Fruit fly (Drosophila melanogaster) whole organism, prepupa: ENCODE measurements around the gene Cpr30B.

Experiments
- CG10669 ChIP-seq: fragments of 200-800 bp; sonication (Bioruptor generic); optimal IDR thresholded peaks from 3 replicates; lab custom pipeline; 2018; ENCODE audit warnings: missing biosample characterization, mild to moderate bottlenecking, missing genetic modification characterization, moderate library complexity
- CG11294 ChIP-seq: fragments of 200-800 bp; sonication (Bioruptor generic); IDR thresholded peaks from 2 replicates; pipeline ENCODE4 v1.3.6; 2022; ENCODE audit warnings: missing biosample characterization, missing genetic modification characterization
- CG11762 ChIP-seq: fragments of 200-800 bp; sonication (Bioruptor generic); optimal IDR thresholded peaks from 3 replicates; lab custom pipeline; 2016; ENCODE audit warnings: missing biosample characterization, missing genetic modification characterization; ENCODE audit not compliant: insufficient read depth
- CG15336 ChIP-seq: fragments of 200-800 bp; sonication (Bioruptor generic); IDR thresholded peaks from 2 replicates; pipeline ENCODE4 v1.3.6; 2022; ENCODE audit warnings: missing biosample characterization, missing genetic modification characterization
- CG3032 ChIP-seq: fragments of 200-800 bp; optimal IDR thresholded peaks from 2 replicates; lab custom pipeline; 2019; ENCODE audit warnings: missing biosample characterization, mild to moderate bottlenecking, missing genetic modification characterization, moderate library complexity
- CG31627 ChIP-seq: fragments of 200-800 bp; sonication (Bioruptor generic); optimal IDR thresholded peaks from 3 replicates; lab custom pipeline; 2016; ENCODE audit warnings: missing biosample characterization, missing genetic modification characterization
- CG32006 ChIP-seq: fragments of 200-800 bp; sonication (Bioruptor generic); optimal IDR thresholded peaks from 3 replicates; lab custom pipeline; 2017; ENCODE audit warnings: missing biosample characterization, mild to moderate bottlenecking, missing genetic modification characterization
- CG34406 ChIP-seq: fragments of 200-800 bp; sonication (Bioruptor generic); optimal IDR thresholded peaks from 3 replicates; lab custom pipeline; 2016; ENCODE audit warnings: missing biosample characterization, missing genetic modification characterization
- CG3919 ChIP-seq: fragments of 200-800 bp; sonication (Bioruptor generic); optimal IDR thresholded peaks from 3 replicates; lab custom pipeline; 2016; ENCODE audit warnings: missing biosample characterization, missing genetic modification characterization
- CG4318 ChIP-seq: fragments of 200-800 bp; sonication (Bioruptor generic); optimal IDR thresholded peaks from 3 replicates; lab custom pipeline; 2017; ENCODE audit warnings: missing biosample characterization, mild to moderate bottlenecking, missing genetic modification characterization
- CG6163 ChIP-seq: fragments of 200-800 bp; sonication (Bioruptor generic); IDR thresholded peaks from 3 replicates; pipeline ENCODE4 v1.3.6; 2022; ENCODE audit warnings: missing biosample characterization, missing genetic modification characterization
- CG6808 ChIP-seq: fragments of 200-800 bp; sonication (Bioruptor generic); optimal IDR thresholded peaks from 3 replicates; lab custom pipeline; 2017; ENCODE audit warnings: missing biosample characterization, missing genetic modification characterization, mild to moderate bottlenecking, moderate library complexity, missing genetic modification reagents
- CG7368 ChIP-seq: fragments of 200-800 bp; sonication (Bioruptor generic); optimal IDR thresholded peaks from 3 replicates; lab custom pipeline; 2016; ENCODE audit warnings: missing biosample characterization, missing genetic modification characterization
- CG8119 ChIP-seq: fragments of 200-800 bp; sonication (Bioruptor generic); IDR thresholded peaks from 3 replicates; pipeline ENCODE4 v1.3.6; 2022; ENCODE audit warnings: missing biosample characterization, missing genetic modification characterization
- CG8319 ChIP-seq: fragments of 200-800 bp; sonication (Bioruptor generic); optimal IDR thresholded peaks from 3 replicates; lab custom pipeline; 2016; ENCODE audit warnings: missing biosample characterization, missing genetic modification characterization
- CG8632 ChIP-seq: fragments of 200-800 bp; sonication (Bioruptor generic); optimal IDR thresholded peaks from 3 replicates; lab custom pipeline; 2016; ENCODE audit warnings: missing biosample characterization, missing genetic modification characterization
- CG9139 ChIP-seq: fragments of 200-800 bp; sonication (Bioruptor generic); optimal IDR thresholded peaks from 3 replicates; lab custom pipeline; 2017; ENCODE audit warnings: missing biosample characterization, mild to moderate bottlenecking, missing genetic modification characterization
- Eip75B ChIP-seq: fragments of 200-800 bp; sonication (Bioruptor generic); optimal IDR thresholded peaks from 3 replicates; lab custom pipeline; 2016; ENCODE audit warnings: missing biosample characterization, missing genetic modification characterization
- Eip93F ChIP-seq: fragments of 200-800 bp; sonication (Bioruptor generic); optimal IDR thresholded peaks from 2 replicates; lab custom pipeline; 2016; ENCODE audit warnings: missing biosample characterization, mild to moderate bottlenecking, missing genetic modification characterization
- Ets21C ChIP-seq: fragments of 200-800 bp; sonication (Bioruptor generic); optimal IDR thresholded peaks from 3 replicates; lab custom pipeline; 2016; ENCODE audit warnings: missing biosample characterization, missing genetic modification characterization
- Ets96B ChIP-seq: fragments of 200-800 bp; optimal IDR thresholded peaks from 2 replicates; lab custom pipeline; 2019; ENCODE audit warnings: missing biosample characterization, mild to moderate bottlenecking, missing genetic modification characterization, moderate library complexity
- Gug ChIP-seq: fragments of 200-800 bp; sonication (Bioruptor generic); IDR thresholded peaks from 2 replicates; pipeline ENCODE4 v1.3.6; 2022; ENCODE audit warnings: missing biosample characterization, missing genetic modification characterization
- Hr38 ChIP-seq: sonication (Bioruptor generic); optimal IDR thresholded peaks from 2 replicates; lab custom pipeline; 2016; ENCODE audit warnings: missing biosample characterization, missing genetic modification characterization
- Hr4 ChIP-seq: fragments of 200-800 bp; sonication (Bioruptor generic); optimal IDR thresholded peaks from 3 replicates; lab custom pipeline; 2016; ENCODE audit warnings: missing biosample characterization, missing genetic modification characterization
- Met ChIP-seq: fragments of 200-800 bp; sonication (Bioruptor generic); optimal IDR thresholded peaks from 3 replicates; lab custom pipeline; 2016; ENCODE audit warnings: missing biosample characterization, missing genetic modification characterization
- OdsH ChIP-seq: fragments of 200-800 bp; sonication (Bioruptor generic); optimal IDR thresholded peaks from 3 replicates; lab custom pipeline; 2016; ENCODE audit warnings: missing biosample characterization, missing genetic modification characterization
- Smox ChIP-seq: fragments of 200-800 bp; sonication (Bioruptor generic); optimal IDR thresholded peaks from 3 replicates; lab custom pipeline; 2016; ENCODE audit warnings: missing biosample characterization, missing genetic modification characterization
- Sox102F ChIP-seq: fragments of 200-800 bp; sonication (Bioruptor generic); optimal IDR thresholded peaks from 2 replicates; lab custom pipeline; 2016; ENCODE audit warnings: missing biosample characterization, mild to moderate bottlenecking, missing genetic modification characterization
- Sox15 ChIP-seq: fragments of 200-800 bp; sonication (Bioruptor generic); optimal IDR thresholded peaks from 3 replicates; lab custom pipeline; 2016; ENCODE audit warnings: missing biosample characterization, missing genetic modification characterization
- achi ChIP-seq: fragments of 200-800 bp; sonication (Bioruptor generic); optimal IDR thresholded peaks from 3 replicates; lab custom pipeline; 2016; ENCODE audit warnings: missing biosample characterization, missing genetic modification characterization
- cyc ChIP-seq: fragments of 200-800 bp; sonication (Bioruptor generic); optimal IDR thresholded peaks from 3 replicates; lab custom pipeline; 2016; ENCODE audit warnings: missing biosample characterization, missing genetic modification characterization
- dac ChIP-seq: fragments of 200-800 bp; sonication (Bioruptor generic); optimal IDR thresholded peaks from 2 replicates; lab custom pipeline; 2017; ENCODE audit warnings: missing biosample characterization, mild to moderate bottlenecking, missing genetic modification characterization
- eg ChIP-seq: fragments of 200-800 bp; sonication (Bioruptor generic); IDR thresholded peaks from 3 replicates; pipeline ENCODE4 v1.3.6; 2022; ENCODE audit warnings: missing biosample characterization, missing genetic modification characterization
- esn ChIP-seq: fragments of 200-800 bp; sonication (Bioruptor generic); optimal IDR thresholded peaks from 2 replicates; lab custom pipeline; 2016; ENCODE audit warnings: missing biosample characterization, mild to moderate bottlenecking, missing genetic modification characterization, moderate library complexity
- lz ChIP-seq: fragments of 200-800 bp; sonication (Bioruptor generic); optimal IDR thresholded peaks from 3 replicates; lab custom pipeline; 2016; ENCODE audit warnings: missing biosample characterization, missing genetic modification characterization
- net ChIP-seq: fragments of 200-800 bp; sonication (Bioruptor generic); optimal IDR thresholded peaks from 3 replicates; lab custom pipeline; 2016; ENCODE audit warnings: missing biosample characterization, missing genetic modification characterization
- pdm3 ChIP-seq: fragments of 200-800 bp; sonication (Bioruptor generic); optimal IDR thresholded peaks from 3 replicates; lab custom pipeline; 2016; ENCODE audit warnings: missing biosample characterization, missing genetic modification characterization
- spab ChIP-seq: fragments of 200-800 bp; sonication (Bioruptor generic); optimal IDR thresholded peaks from 2 replicates; lab custom pipeline; 2017; ENCODE audit warnings: missing biosample characterization, mild to moderate bottlenecking, missing genetic modification characterization, missing genetic modification reagents
- ss ChIP-seq, 2 experiments: fragments of 200-800 bp; sonication (Bioruptor generic); optimal IDR thresholded peaks; 2 replicates in 1 of 2; 3 replicates in 1 of 2; lab custom pipeline; 2017 to 2018; ENCODE audit warnings: mild to moderate bottlenecking in 2 of 2, missing biosample characterization in 2 of 2, missing genetic modification characterization in 2 of 2, moderate library complexity in 1 of 2
- topi ChIP-seq: fragments of 200-800 bp; sonication (Bioruptor generic); optimal IDR thresholded peaks from 3 replicates; lab custom pipeline; 2016; ENCODE audit warnings: missing biosample characterization, missing genetic modification characterization

Cpr30B gene

DNA sequence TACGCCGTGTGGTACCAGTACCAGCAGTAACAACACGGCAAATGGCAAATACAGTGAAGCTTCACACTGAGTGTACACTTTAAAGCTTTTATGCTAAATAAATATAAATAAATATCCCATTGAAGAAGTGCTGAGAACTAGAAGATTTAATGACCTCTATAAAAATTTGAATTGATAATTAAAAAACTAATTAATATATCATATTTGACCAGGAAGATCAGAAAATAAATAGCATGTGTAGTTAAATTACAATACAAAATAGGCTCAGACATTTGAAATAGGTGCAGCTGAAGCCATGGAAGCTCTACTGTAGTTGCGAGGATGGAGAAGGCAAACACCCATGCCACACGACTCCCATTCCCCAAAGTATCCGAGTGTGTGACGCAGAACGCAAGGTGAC is 21.8 kb downstream of the Cpr30B start (continued):
- TF ChIP-seq Eip93F (GFP tag; lab: Kevin White, UChicago) (no peak), CG8632 (GFP tag; lab: Kevin White, UChicago) (peak; percentile 15), achi (peak; percentile 67), CG10669 (GFP tag; lab: Kevin White, UChicago) (peak; percentile 14), CG32006 (peak; percentile 80), topi (peak; percentile 29), Eip75B (GFP tag; lab: Kevin White, UChicago) (peak; percentile 15), dac (peak; percentile 27), CG11294 (peak; percentile 54; the same call in 1 of the 2 replicates), CG3919 (GFP tag; lab: Kevin White, UChicago) (peak; percentile 37), Ets96B (tag; lab: Kevin White, UChicago) (peak; percentile 31), Smox (GFP tag; lab: Kevin White, UChicago) (no peak), Gug (GFP tag; lab: Robert Waterston, UW) (peak; percentile 68), CG4318 (GFP tag; lab: Kevin White, UChicago) (peak; percentile 64), cyc (GFP tag; lab: Kevin White, UChicago) (peak; percentile 2), spab (GFP tag; lab: Kevin White, UChicago) (peak; percentile 1), ss (GFP tag; optimal IDR thresholded peaks at IDR 0.05; lab: Kevin White, UChicago) (no peak), CG34406 (GFP tag; lab: Kevin White, UChicago) (peak; percentile 13), eg (peak; percentile 52; the same call in 2 of the 3 replicates), CG8119 (peak; percentile 84), CG9139 (no peak), CG3032 (peak; percentile 24), Ets21C (no peak), CG7368 (GFP tag; lab: Kevin White, UChicago) (no peak), CG11762 (GFP tag; lab: Kevin White, UChicago) (peak; percentile 13), CG31627 (no peak), CG8319 (GFP tag; lab: Kevin White, UChicago) (no peak), OdsH (no peak), lz (GFP tag; lab: Kevin White, UChicago) (peak; percentile 8), net (GFP tag; lab: Kevin White, UChicago) (peak; percentile 31), Hr4 (peak; percentile 76)

DNA sequence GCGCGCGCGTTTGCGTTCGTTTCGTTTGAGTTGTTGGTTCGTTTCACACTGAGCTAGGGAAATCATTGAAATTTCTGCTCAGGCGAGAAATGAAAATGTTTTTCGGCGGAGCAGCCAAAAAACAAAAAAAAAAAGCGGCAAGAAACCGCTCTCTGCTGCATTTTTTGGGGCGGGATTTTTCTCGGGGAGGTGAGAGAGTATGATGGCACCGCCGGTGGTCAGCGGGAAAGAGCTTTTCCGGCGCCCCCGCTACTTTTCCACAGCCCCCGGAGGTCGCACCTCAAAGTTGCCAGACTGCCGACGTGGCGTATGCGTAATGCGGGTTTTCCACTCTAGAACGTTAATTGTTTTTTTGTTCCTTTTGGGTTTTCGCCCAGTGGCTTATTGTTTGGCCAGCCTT is 22.7 kb downstream of the Cpr30B start, which contains the start of gene CG46468:
CG46468 (minus strand) TSS at position 52 of the 400 bp plus-strand sequence.
- TF ChIP-seq CG9139 (no peak), eg (peak; percentile 53; the same call in 2 of the 3 replicates), esn (GFP tag; lab: Kevin White, UChicago) (no peak), CG15336 (0 out of 2 replicates have a peak, but pooled peaks have one; percentile 14)

- TF ChIP-seq Sox15 (GFP tag; lab: Kevin White, UChicago) = no peak
- no peak for TF ChIP-seq OdsH
- no peak for TF ChIP-seq CG6163
- no peak for TF ChIP-seq Hr38 (GFP tag; lab: Kevin White, UChicago)
- TF ChIP-seq CG3919 (GFP tag; lab: Kevin White, UChicago) = no peak
- TF ChIP-seq CG7368 (GFP tag; lab: Kevin White, UChicago) = no peak
- no peak for TF ChIP-seq Hr4
- TF ChIP-seq CG6808 (GFP tag; lab: Kevin White, UChicago) = no peak
- TF ChIP-seq topi = no peak
- no peak for TF ChIP-seq lz (GFP tag; lab: Kevin White, UChicago)
- TF ChIP-seq Met (GFP tag; lab: Kevin White, UChicago) = no peak
- TF ChIP-seq Sox102F (GFP tag; lab: Kevin White, UChicago) = no peak
- no peak for TF ChIP-seq net (GFP tag; lab: Kevin White, UChicago)
- no peak for TF ChIP-seq CG8319 (GFP tag; lab: Kevin White, UChicago)
- no peak for TF ChIP-seq CG11294
- no peak for TF ChIP-seq pdm3 (GFP tag; lab: Kevin White, UChicago)
- no peak for TF ChIP-seq CG8119
- TF ChIP-seq esn (GFP tag; lab: Kevin White, UChicago) = no peak
These were observed 24.0 kb downstream of the Cpr30B start, which contains the start of gene jp for dm6 chr2L:9566656-9567055. Gene jp, minus strand, starts transcription at chr2L:9566750.
